Worm (Caenorhabditis elegans) whole organism, early embryonic: Measurements from ENCODE around the gene C14E2.7.

Source experiments
- B0310.2 ChIP-seq: sonication (generic microtip); optimal IDR thresholded peaks from 2 replicates; lab custom pipeline; 2016; ENCODE audit warnings: mild to moderate bottlenecking, missing genetic modification characterization, missing compliant biosample characterization
- F13C5.2 ChIP-seq: sonication (generic microtip); optimal IDR thresholded peaks from 2 replicates; lab custom pipeline; 2017; ENCODE audit warnings: mild to moderate bottlenecking, missing genetic modification characterization, inconsistent platforms, missing compliant biosample characterization
- aly-1 ChIP-seq: sonication (generic microtip); optimal IDR thresholded peaks from 2 replicates; lab custom pipeline; 2016; ENCODE audit warnings: missing genetic modification characterization, missing compliant biosample characterization
- ama-1 ChIP-seq: fragments of 150-350 bp; optimal IDR thresholded peaks from 2 replicates; lab custom pipeline; 2014
- ceh-13 ChIP-seq: fragments of 200-800 bp; sonication (Bioruptor generic); optimal IDR thresholded peaks from 2 replicates; lab custom pipeline; 2018; ENCODE audit warnings: mild to moderate bottlenecking, missing genetic modification characterization, missing compliant biosample characterization
- ceh-36 ChIP-seq: sonication (generic microtip); optimal IDR thresholded peaks from 2 replicates; lab custom pipeline; 2016; ENCODE audit warnings: missing genetic modification characterization, inconsistent platforms, missing compliant biosample characterization
- ets-7 ChIP-seq: sonication (generic microtip); optimal IDR thresholded peaks from 2 replicates; lab custom pipeline; 2016; ENCODE audit warnings: missing genotype, missing genetic modification characterization, missing compliant biosample characterization
- flt-1 ChIP-seq: fragments of 200-800 bp; sonication (Bioruptor generic); IDR thresholded peaks from 2 replicates; pipeline ENCODE4 v1.3.6; 2022; ENCODE audit warnings: missing genetic modification characterization, missing compliant biosample characterization
- hmbx-1 ChIP-seq: sonication (generic microtip); optimal IDR thresholded peaks from 2 replicates; lab custom pipeline; 2016; ENCODE audit warnings: mild to moderate bottlenecking, missing genetic modification characterization, missing compliant biosample characterization
- hmg-4 ChIP-seq: fragments of 200-800 bp; sonication (Bioruptor generic); optimal IDR thresholded peaks from 2 replicates; lab custom pipeline; 2018; ENCODE audit warnings: mild to moderate bottlenecking, missing genetic modification characterization, missing compliant biosample characterization
- hnd-1 ChIP-seq: sonication (generic microtip); optimal IDR thresholded peaks from 2 replicates; lab custom pipeline; 2016; ENCODE audit warnings: missing genetic modification characterization, missing compliant biosample characterization
- pes-1 ChIP-seq: fragments of 200-800 bp; sonication (Bioruptor generic); IDR thresholded peaks from 2 replicates; pipeline ENCODE4 v1.3.6; 2022; ENCODE audit warnings: missing genetic modification reagents, missing genetic modification characterization, missing compliant biosample characterization
- scrt-1 ChIP-seq: fragments of 200-800 bp; sonication (Bioruptor generic); IDR thresholded peaks from 2 replicates; pipeline ENCODE4 v1.3.6; 2022; ENCODE audit warnings: missing genetic modification characterization, missing compliant biosample characterization
- sea-1 ChIP-seq: fragments of 200-800 bp; sonication (Bioruptor generic); conservative IDR thresholded peaks from 2 replicates; pipeline ENCODE4 v1.3.6; 2022; ENCODE audit warnings: missing genetic modification characterization, missing compliant biosample characterization
- tbx-11 ChIP-seq: fragments of 200-800 bp; sonication (Bioruptor generic); IDR thresholded peaks from 2 replicates; pipeline ENCODE4 v1.3.6; 2022; ENCODE audit warnings: missing genetic modification characterization, missing compliant biosample characterization
- tbx-37 ChIP-seq: fragments of 200-800 bp; sonication (Bioruptor generic); conservative IDR thresholded peaks from 2 replicates; pipeline ENCODE4 v1.3.6; 2022; ENCODE audit warnings: missing genetic modification reagents, missing genetic modification characterization, missing compliant biosample characterization
- tra-4 ChIP-seq: sonication (generic microtip); optimal IDR thresholded peaks from 2 replicates; lab custom pipeline; 2017; ENCODE audit warnings: missing genetic modification characterization, missing compliant biosample characterization

The C14E2.7 gene

ce11 chrX:1845493-1845892, 29.3 kb downstream of the C14E2.7 start, which contains the start of gene T26C11.4:
T26C11.4 (minus strand) TSS chrX:1845546.
- TF ChIP-seq hmbx-1 (tag; lab: Kevin White, UChicago) (no peak), hnd-1 (tag; lab: Kevin White, UChicago) (no peak), tra-4 (tag; lab: Kevin White, UChicago) (no peak)

ce11 chrX:1847685-1848084, 31.5 kb downstream of the C14E2.7 start:
- TF ChIP-seq hmg-4 (GFP tag; lab: Kevin White, UChicago), result no peak
- no peak for TF ChIP-seq scrt-1 (GFP tag; lab: Robert Waterston, UW)
- no peak for TF ChIP-seq flt-1 (GFP tag; lab: Robert Waterston, UW)
- no peak for TF ChIP-seq ama-1 (lab: Kevin White, UChicago)
- no peak for TF ChIP-seq pes-1 (GFP tag; lab: Robert Waterston, UW)
- no peak for TF ChIP-seq tra-4 (tag; lab: Kevin White, UChicago)
- no peak for TF ChIP-seq B0310.2 (tag; lab: Kevin White, UChicago)
- TF ChIP-seq sea-1 (GFP tag; lab: Robert Waterston, UW), result no peak
- TF ChIP-seq F13C5.2 (tag; lab: Kevin White, UChicago), result no peak
- TF ChIP-seq hmbx-1 (tag; lab: Kevin White, UChicago), result no peak

ce11 chrX:1848575-1848974, 32.4 kb downstream of the C14E2.7 start, which contains the start of gene ceh-41:
ceh-41 (minus strand) TSS chrX:1848675.
- TF ChIP-seq scrt-1 (GFP tag; lab: Robert Waterston, UW) (no peak), ceh-36 (tag; lab: Kevin White, UChicago) (no peak), tbx-37 (no peak), hnd-1 (tag; lab: Kevin White, UChicago) (no peak), hmbx-1 (tag; lab: Kevin White, UChicago) (no peak), ets-7 (tag; lab: Kevin White, UChicago) (no peak), B0310.2 (tag; lab: Kevin White, UChicago) (no peak), tra-4 (tag; lab: Kevin White, UChicago) (no peak), tbx-11 (GFP tag; lab: Robert Waterston, UW) (no peak), F13C5.2 (tag; lab: Kevin White, UChicago) (no peak), pes-1 (GFP tag; lab: Robert Waterston, UW) (no peak), aly-1 (no peak), hmg-4 (GFP tag; lab: Kevin White, UChicago) (no peak), sea-1 (GFP tag; lab: Robert Waterston, UW) (no peak), ama-1 (lab: Kevin White, UChicago) (no peak), ceh-13 (GFP tag; lab: Kevin White, UChicago) (no peak), flt-1 (GFP tag; lab: Robert Waterston, UW) (no peak)

- TF ChIP-seq ets-7 (tag; lab: Kevin White, UChicago) (no peak), flt-1 (GFP tag; lab: Robert Waterston, UW) (no peak), ceh-13 (GFP tag; lab: Kevin White, UChicago) (no peak), scrt-1 (GFP tag; lab: Robert Waterston, UW) (no peak), aly-1 (no peak), ceh-36 (tag; lab: Kevin White, UChicago) (peak; percentile 79), ama-1 (lab: Kevin White, UChicago) (no peak), tbx-11 (GFP tag; lab: Robert Waterston, UW) (no peak), hmg-4 (GFP tag; lab: Kevin White, UChicago) (no peak), tra-4 (tag; lab: Kevin White, UChicago) (no peak), hnd-1 (tag; lab: Kevin White, UChicago) (no peak), sea-1 (GFP tag; lab: Robert Waterston, UW) (no peak), pes-1 (GFP tag; lab: Robert Waterston, UW) (peak; percentile 31; the same call in 1 of the 2 replicates), hmbx-1 (tag; lab: Kevin White, UChicago) (no peak), F13C5.2 (tag; lab: Kevin White, UChicago) (no peak)
Measured at ce11 chrX:1850525-1850924, 34.3 kb downstream of the C14E2.7 start.

ce11 chrX:1852636-1853035, 36.4 kb downstream of the C14E2.7 start, which contains the start of gene ceh-21:
ceh-21 (minus strand) TSS chrX:1852736.
- no peak for TF ChIP-seq B0310.2 (tag; lab: Kevin White, UChicago)
- no peak for TF ChIP-seq ceh-13 (GFP tag; lab: Kevin White, UChicago)
- no peak for TF ChIP-seq tra-4 (tag; lab: Kevin White, UChicago)
- TF ChIP-seq ceh-36 (tag; lab: Kevin White, UChicago), result no peak
- TF ChIP-seq ets-7 (tag; lab: Kevin White, UChicago), result no peak
- no peak for TF ChIP-seq hmg-4 (GFP tag; lab: Kevin White, UChicago)
- no peak for TF ChIP-seq sea-1 (GFP tag; lab: Robert Waterston, UW)
- TF ChIP-seq flt-1 (GFP tag; lab: Robert Waterston, UW), result no peak
- TF ChIP-seq aly-1, result no peak
- no peak for TF ChIP-seq pes-1 (GFP tag; lab: Robert Waterston, UW)
- no peak for TF ChIP-seq hnd-1 (tag; lab: Kevin White, UChicago)
- no peak for TF ChIP-seq tbx-11 (GFP tag; lab: Robert Waterston, UW)
- TF ChIP-seq F13C5.2 (tag; lab: Kevin White, UChicago), result no peak
- no peak for TF ChIP-seq scrt-1 (GFP tag; lab: Robert Waterston, UW)
- TF ChIP-seq ama-1 (lab: Kevin White, UChicago), result no peak
- no peak for TF ChIP-seq hmbx-1 (tag; lab: Kevin White, UChicago)
- TF ChIP-seq tbx-37, result no peak

ce11 chrX:1853596-1853995, 37.4 kb downstream of the C14E2.7 start, which contains the start of gene T26C11.9:
T26C11.9 (minus strand) TSS chrX:1853849.
- TF ChIP-seq aly-1 (no peak), pes-1 (GFP tag; lab: Robert Waterston, UW) (0 out of 2 replicates have a peak, but pooled peaks have one; percentile 7), tbx-37 (no peak), sea-1 (GFP tag; lab: Robert Waterston, UW) (no peak), scrt-1 (GFP tag; lab: Robert Waterston, UW) (no peak)

ce11 chrX:1856160-1856559, 40.0 kb downstream of the C14E2.7 start, which contains the start of gene ceh-39:
ceh-39 (minus strand) TSS chrX:1856172.
- TF ChIP-seq B0310.2 (tag; lab: Kevin White, UChicago), result no peak
- peak; percentile 29 for TF ChIP-seq ceh-36 (tag; lab: Kevin White, UChicago)
- peak; percentile 33 for TF ChIP-seq F13C5.2 (tag; lab: Kevin White, UChicago)
- TF ChIP-seq aly-1, result peak; percentile 41
- TF ChIP-seq flt-1 (GFP tag; lab: Robert Waterston, UW), result 0 out of 2 replicates have a peak, but pooled peaks have one; percentile 10
- TF ChIP-seq hmg-4 (GFP tag; lab: Kevin White, UChicago), result peak; percentile 76
